Worm (Caenorhabditis elegans): ENCODE measurements around the gene K09C4.10.

ce11 chrX:3235358-3235816 lies 44.6 kb downstream of the K09C4.10 start, which contains the start of gene F28B4.3:
- TF ChIP-seq sea-1 (GFP tag; conservative IDR thresholded peaks at IDR 0.05) (no peak), ets-7 (tag; optimal IDR thresholded peaks at IDR 0.05) (no peak), hmg-4 (GFP tag; optimal IDR thresholded peaks at IDR 0.05) (no peak), ama-1 (optimal IDR thresholded peaks at IDR 0.05) (no peak), flt-1 (GFP tag; IDR thresholded peaks at IDR 0.05) (no peak), aly-1 (tag; optimal IDR thresholded peaks at IDR 0.05) (no peak), ceh-36 (tag; optimal IDR thresholded peaks at IDR 0.05) (no peak)

Measured in whole organism, early embryonic.